Worm (Caenorhabditis elegans) whole organism, L1 larva: ENCODE measurements around the gene nspa-8.

Source experiments
- C16A3.4 ChIP-seq: fragments of 150-350 bp; optimal IDR thresholded peaks from 2 replicates; lab custom pipeline; 2014; ENCODE audit warnings: missing biosample characterization, missing genetic modification characterization
- C34B4.2 ChIP-seq: sonication (generic microtip); optimal IDR thresholded peaks from 2 replicates; lab custom pipeline; 2017; ENCODE audit warnings: mild to moderate bottlenecking, missing genetic modification characterization, missing compliant biosample characterization
- alr-1 ChIP-seq: fragments of 200-800 bp; sonication (Bioruptor generic); optimal IDR thresholded peaks from 2 replicates; lab custom pipeline; 2018; ENCODE audit warnings: borderline replicate concordance, mild to moderate bottlenecking, missing genetic modification characterization, missing compliant biosample characterization
- dpl-1 ChIP-seq, 3 experiments: fragments of 150-350 bp in 2 of 3; sonication (generic microtip) in 1 of 3; optimal IDR thresholded peaks; 2 replicates each; lab custom pipeline; 2014 to 2017; ENCODE audit warnings: missing biosample characterization in 3 of 3, missing genetic modification characterization in 3 of 3, missing genetic modification reagents in 3 of 3
- efl-1 ChIP-seq, 4 experiments: fragments of 150-350 bp; optimal IDR thresholded peaks in 3 of 4; peaks in 1 of 4; 1 replicate in 1 of 4; 2 replicates in 3 of 4; lab custom pipeline; 2014; ENCODE audit warnings: missing biosample characterization in 2 of 4, missing genetic modification characterization in 2 of 4, missing genetic modification reagents in 2 of 4
- egl-27 ChIP-seq, 2 experiments: fragments of 150-350 bp in 1 of 2; sonication (generic microtip); optimal IDR thresholded peaks; 3 replicates each; lab custom pipeline; 2017 to 2018; ENCODE audit warnings: missing biosample characterization in 2 of 2, missing genetic modification characterization in 2 of 2, missing genetic modification reagents in 2 of 2
- elt-3 ChIP-seq, 6 experiments: fragments of 150-350 bp in 1 of 6; sonication (generic microtip); optimal IDR thresholded peaks; 2 replicates each; lab custom pipeline; 2017 to 2018; ENCODE audit warnings: missing biosample characterization in 6 of 6, missing genetic modification characterization in 6 of 6, inconsistent platforms in 1 of 6
- ets-5 ChIP-seq: fragments of 200-800 bp; sonication (Bioruptor generic); IDR thresholded peaks from 2 replicates; pipeline ENCODE4 v1.3.6; 2022; ENCODE audit warnings: missing genetic modification characterization, missing compliant biosample characterization
- fkh-10 ChIP-seq: sonication (generic microtip); optimal IDR thresholded peaks from 2 replicates; lab custom pipeline; 2017; ENCODE audit warnings: missing biosample characterization, missing genetic modification reagents, missing genetic modification characterization
- fkh-8 ChIP-seq: sonication (generic microtip); optimal IDR thresholded peaks from 2 replicates; lab custom pipeline; 2016; ENCODE audit warnings: mild to moderate bottlenecking, missing genetic modification characterization, missing compliant biosample characterization
- fos-1 ChIP-seq: fragments of 150-350 bp; optimal IDR thresholded peaks from 2 replicates; lab custom pipeline; 2014; ENCODE audit warnings: missing biosample characterization, missing genetic modification characterization
- irx-1 ChIP-seq: sonication (generic microtip); optimal IDR thresholded peaks from 2 replicates; lab custom pipeline; 2016; ENCODE audit warnings: missing genetic modification characterization, missing compliant biosample characterization
- lin-14 ChIP-seq: fragments of 200-800 bp; sonication (Bioruptor generic); optimal IDR thresholded peaks from 2 replicates; lab custom pipeline; 2018; ENCODE audit warnings: mild to moderate bottlenecking, missing genetic modification characterization, moderate library complexity, missing compliant biosample characterization
- lin-35 ChIP-seq, 2 experiments: fragments of 150-350 bp; optimal IDR thresholded peaks; 2 replicates each; lab custom pipeline; 2014; ENCODE audit warnings: missing biosample characterization in 2 of 2, missing genetic modification characterization in 2 of 2, missing genetic modification reagents in 2 of 2
- lir-3 ChIP-seq: sonication (generic microtip); optimal IDR thresholded peaks from 2 replicates; lab custom pipeline; 2016; ENCODE audit warnings: mild to moderate bottlenecking, missing genetic modification characterization, moderate library complexity, missing compliant biosample characterization; ENCODE audit not compliant: poor library complexity
- lsy-2 ChIP-seq, 2 experiments: fragments of 150-350 bp; optimal IDR thresholded peaks; 2 replicates each; lab custom pipeline; 2014; ENCODE audit warnings: missing biosample characterization in 2 of 2, missing genetic modification characterization in 2 of 2
- mab-9 ChIP-seq: fragments of 200-800 bp; sonication (Bioruptor generic); IDR thresholded peaks from 2 replicates; pipeline ENCODE4 v1.3.6; 2022; ENCODE audit warnings: missing genetic modification reagents, missing genetic modification characterization, missing compliant biosample characterization
- nhr-12 ChIP-seq: sonication (generic microtip); optimal IDR thresholded peaks from 2 replicates; lab custom pipeline; 2017; ENCODE audit warnings: missing biosample characterization, missing genetic modification characterization
- nhr-19 ChIP-seq: fragments of 200-800 bp; sonication (Bioruptor generic); conservative IDR thresholded peaks from 2 replicates; pipeline ENCODE4 v1.3.6; 2022; ENCODE audit warnings: missing genetic modification characterization, missing compliant biosample characterization
- nhr-20 ChIP-seq: sonication (generic microtip); optimal IDR thresholded peaks from 2 replicates; lab custom pipeline; 2016; ENCODE audit warnings: mild to moderate bottlenecking, missing genetic modification characterization, missing compliant biosample characterization
- nhr-47 ChIP-seq: sonication (generic microtip); optimal IDR thresholded peaks from 2 replicates; lab custom pipeline; 2016; ENCODE audit warnings: mild to moderate bottlenecking, missing genetic modification characterization, moderate library complexity, missing compliant biosample characterization
- nhr-71 ChIP-seq: sonication (generic microtip); optimal IDR thresholded peaks from 2 replicates; lab custom pipeline; 2016; ENCODE audit warnings: mild to moderate bottlenecking, missing genetic modification characterization, moderate library complexity, missing compliant biosample characterization
- nhr-76 ChIP-seq: sonication (generic microtip); optimal IDR thresholded peaks from 2 replicates; lab custom pipeline; 2017; ENCODE audit warnings: missing biosample characterization, missing genetic modification characterization
- nhr-84 ChIP-seq: sonication (generic microtip); optimal IDR thresholded peaks from 2 replicates; lab custom pipeline; 2017; ENCODE audit warnings: missing biosample characterization, missing genetic modification characterization
- nhr-90 ChIP-seq: sonication (generic microtip); optimal IDR thresholded peaks from 2 replicates; lab custom pipeline; 2016; ENCODE audit warnings: mild to moderate bottlenecking, missing genetic modification characterization, missing compliant biosample characterization; ENCODE audit not compliant: poor library complexity
- pax-3 ChIP-seq: fragments of 200-800 bp; sonication (Bioruptor generic); optimal IDR thresholded peaks from 2 replicates; lab custom pipeline; 2018; ENCODE audit warnings: mild to moderate bottlenecking, missing genetic modification characterization, moderate library complexity, missing compliant biosample characterization
- pqm-1 ChIP-seq: sonication (generic microtip); optimal IDR thresholded peaks from 3 replicates; lab custom pipeline; 2017; ENCODE audit warnings: missing biosample characterization, missing genetic modification characterization
- rnt-1 ChIP-seq: sonication (generic microtip); optimal IDR thresholded peaks from 2 replicates; lab custom pipeline; 2016; ENCODE audit warnings: mild to moderate bottlenecking, missing genetic modification characterization, moderate library complexity, missing compliant biosample characterization
- snpc-4 ChIP-seq: fragments of 150-350 bp; optimal IDR thresholded peaks from 2 replicates; lab custom pipeline; 2014; ENCODE audit warnings: missing biosample characterization, missing genetic modification characterization
- snu-23 ChIP-seq: sonication (generic microtip); optimal IDR thresholded peaks from 2 replicates; lab custom pipeline; 2016; ENCODE audit warnings: missing genetic modification characterization, missing compliant biosample characterization
- sptf-1 ChIP-seq: fragments of 150-350 bp; optimal IDR thresholded peaks from 2 replicates; lab custom pipeline; 2014; ENCODE audit warnings: missing biosample characterization, missing genetic modification characterization
- swsn-7 ChIP-seq: sonication (generic microtip); optimal IDR thresholded peaks from 2 replicates; lab custom pipeline; 2016; ENCODE audit warnings: missing genetic modification characterization, missing compliant biosample characterization
- unc-130 ChIP-seq: fragments of 150-350 bp; optimal IDR thresholded peaks from 2 replicates; lab custom pipeline; 2017; ENCODE audit warnings: missing biosample characterization, missing genetic modification characterization, inconsistent platforms
- unc-30 ChIP-seq: sonication (generic microtip); optimal IDR thresholded peaks from 2 replicates; lab custom pipeline; 2017; ENCODE audit warnings: missing biosample characterization, missing genetic modification characterization
- zip-4 ChIP-seq: fragments of 200-800 bp; sonication (Bioruptor generic); optimal IDR thresholded peaks from 2 replicates; lab custom pipeline; 2018; ENCODE audit warnings: mild to moderate bottlenecking, missing genetic modification characterization, moderate library complexity, missing compliant biosample characterization

The nspa-8 gene

ce11 chrV:14859380-14859779 lies 32.5 kb upstream of the nspa-8 start:
- TF ChIP-seq fkh-10 (GFP tag; lab: Kevin White, UChicago) (peak; percentile 46), lir-3 (tag; lab: Kevin White, UChicago) (no peak)

- no peak for TF ChIP-seq egl-27 (tag; optimal IDR thresholded peaks at IDR 0.05; lab: Kevin White, UChicago)
- no peak for TF ChIP-seq nhr-12 (tag; lab: Kevin White, UChicago)
- TF ChIP-seq elt-3 (tag; optimal IDR thresholded peaks at IDR 0.05; lab: Kevin White, UChicago), result no peak
- no peak for TF ChIP-seq pax-3
- TF ChIP-seq ets-5 (GFP tag; lab: Robert Waterston, UW), result no peak
- TF ChIP-seq alr-1 (tag; lab: Kevin White, UChicago), result no peak
Measured at ce11 chrV:14858503-14858902, 31.7 kb upstream of the nspa-8 start, which contains the start of gene npr-13. Gene npr-13 (minus strand): TSS chrV:14858603.

ce11 chrV:14855626-14856025 lies 28.8 kb upstream of the nspa-8 start:
- TF ChIP-seq unc-130 (tag; lab: Kevin White, UChicago) (peak; percentile 47), nhr-76 (tag; lab: Kevin White, UChicago) (no peak), nhr-47 (tag; lab: Kevin White, UChicago) (no peak), nhr-20 (tag; lab: Kevin White, UChicago) (peak; percentile 41), egl-27 (tag; optimal IDR thresholded peaks at IDR 0.05; lab: Kevin White, UChicago) (no peak), rnt-1 (peak; percentile 63), nhr-90 (peak; percentile 55), nhr-84 (no peak), lin-35 (GFP tag; optimal IDR thresholded peaks at IDR 0.05; lab: Kevin White, UChicago) (peak in 1 of 2 experiments; percentile 51), mab-9 (no peak), swsn-7 (tag; lab: Kevin White, UChicago) (peak; percentile 6), snpc-4 (tag; lab: Kevin White, UChicago) (peak; percentile 11), nhr-12 (tag; lab: Kevin White, UChicago) (no peak), sptf-1 (tag; lab: Kevin White, UChicago) (no peak), snu-23 (GFP tag; lab: Kevin White, UChicago) (peak; percentile 55), irx-1 (tag; lab: Kevin White, UChicago) (no peak), zip-4 (GFP tag; lab: Kevin White, UChicago) (peak; percentile 1), fkh-10 (GFP tag; lab: Kevin White, UChicago) (no peak), pax-3 (peak; percentile 42), fos-1 (tag; lab: Kevin White, UChicago) (no peak), C16A3.4 (tag; lab: Kevin White, UChicago) (peak; percentile 50), pqm-1 (tag; lab: Kevin White, UChicago) (no peak), C34B4.2 (tag; lab: Kevin White, UChicago) (no peak), dpl-1 (GFP tag; optimal IDR thresholded peaks at IDR 0.05; lab: Kevin White, UChicago) (peak in 1 of 3 experiments; percentile 4), efl-1 (optimal IDR thresholded peaks at IDR 0.05; lab: Kevin White, UChicago) (peak; percentile 0 to 13), efl-1 (GFP tag; optimal IDR thresholded peaks at IDR 0.05 in 1 of 2; lab: Kevin White, UChicago) (peak in 1 of 2 experiments; percentile 51), nhr-19 (GFP tag; lab: Robert Waterston, UW) (peak; percentile 47), fkh-8 (tag; lab: Kevin White, UChicago) (no peak), lsy-2 (tag; optimal IDR thresholded peaks at IDR 0.05; lab: Kevin White, UChicago) (no peak)

ce11 chrV:14854261-14854660 lies 27.4 kb upstream of the nspa-8 start:
- TF ChIP-seq C34B4.2 (tag; lab: Kevin White, UChicago) (no peak), nhr-71 (tag; lab: Kevin White, UChicago) (no peak), lin-14 (peak; percentile 30), unc-30 (tag; lab: Kevin White, UChicago) (no peak)
